Fruit fly (Drosophila melanogaster) whole organism, adult: Measurements from ENCODE around the gene CG11842.
A peak's percentile ranks its signal among the peaks of the same experiment; 100 is the strongest.

Experiments
- CG11617 ChIP-seq: fragments of 200-800 bp; sonication (Bioruptor generic); optimal IDR thresholded peaks from 2 replicates; lab custom pipeline; 2017; ENCODE audit warnings: mild to moderate bottlenecking, missing biosample characterization, missing genetic modification reagents, missing genetic modification characterization
- CG12768 ChIP-seq: fragments of 200-800 bp; sonication (Bioruptor generic); optimal IDR thresholded peaks from 2 replicates; lab custom pipeline; 2017; ENCODE audit warnings: missing biosample characterization, missing genetic modification characterization, mild to moderate bottlenecking, moderate library complexity, missing genetic modification reagents
- CG14711 ChIP-seq: fragments of 200-800 bp; sonication (Bioruptor generic); optimal IDR thresholded peaks from 2 replicates; lab custom pipeline; 2018; ENCODE audit warnings: missing biosample characterization, mild to moderate bottlenecking, missing genetic modification characterization, moderate library complexity
- CG1620 ChIP-seq: fragments of 200-800 bp; sonication (Bioruptor generic); optimal IDR thresholded peaks from 2 replicates; lab custom pipeline; 2016; ENCODE audit warnings: missing biosample characterization, missing genetic modification characterization
- CG33017 ChIP-seq: fragments of 200-800 bp; sonication (Bioruptor generic); optimal IDR thresholded peaks from 2 replicates; lab custom pipeline; 2018; ENCODE audit warnings: missing biosample characterization, mild to moderate bottlenecking, missing genetic modification characterization, moderate library complexity
- CG5204 ChIP-seq: fragments of 200-800 bp; sonication (Bioruptor generic); optimal IDR thresholded peaks from 2 replicates; lab custom pipeline; 2016; ENCODE audit warnings: missing biosample characterization, missing genetic modification characterization
- CG7045 ChIP-seq: fragments of 200-800 bp; sonication (Bioruptor generic); optimal IDR thresholded peaks from 2 replicates; lab custom pipeline; 2017; ENCODE audit warnings: missing biosample characterization, mild to moderate bottlenecking, missing genetic modification characterization
- CG7101 ChIP-seq: fragments of 200-800 bp; sonication (Bioruptor generic); optimal IDR thresholded peaks from 2 replicates; lab custom pipeline; 2018; ENCODE audit warnings: missing biosample characterization, mild to moderate bottlenecking, missing genetic modification characterization, moderate library complexity
- Clk ChIP-seq: fragments of 200-800 bp; sonication (Bioruptor generic); optimal IDR thresholded peaks from 2 replicates; lab custom pipeline; 2017; ENCODE audit warnings: missing biosample characterization, missing genetic modification characterization
- Crg-1 ChIP-seq: fragments of 200-800 bp; sonication (Bioruptor generic); optimal IDR thresholded peaks from 2 replicates; lab custom pipeline; 2016; ENCODE audit warnings: missing biosample characterization, missing genetic modification characterization
- Hr96 ChIP-seq: fragments of 200-800 bp; sonication (Bioruptor generic); optimal IDR thresholded peaks from 2 replicates; lab custom pipeline; 2016; ENCODE audit warnings: missing biosample characterization, missing genetic modification characterization
- Mnt ChIP-seq: fragments of 200-800 bp; sonication (Bioruptor generic); optimal IDR thresholded peaks from 2 replicates; lab custom pipeline; 2016; ENCODE audit warnings: missing biosample characterization, mild to moderate bottlenecking, missing genetic modification characterization
- bab1 ChIP-seq: fragments of 200-800 bp; sonication (Bioruptor generic); optimal IDR thresholded peaks from 3 replicates; lab custom pipeline; 2019; ENCODE audit warnings: missing biosample characterization, mild to moderate bottlenecking, missing genetic modification characterization, moderate library complexity
- cic ChIP-seq: fragments of 200-800 bp; sonication (Bioruptor generic); optimal IDR thresholded peaks from 2 replicates; lab custom pipeline; 2017; ENCODE audit warnings: missing biosample characterization, mild to moderate bottlenecking, missing genetic modification characterization, moderate library complexity
- cnc ChIP-seq, 2 experiments: fragments of >200 bp; optimal IDR thresholded peaks; 2 replicates each; lab custom pipeline; 2017
- kay ChIP-seq: fragments of 200-800 bp; sonication (Bioruptor generic); peaks from one replicate; lab custom pipeline; 2016; ENCODE audit warnings: missing biosample characterization, missing genetic modification characterization, borderline replicate concordance
- ovo ChIP-seq: fragments of 200-800 bp; sonication (Bioruptor generic); optimal IDR thresholded peaks from 2 replicates; lab custom pipeline; 2016; ENCODE audit warnings: missing biosample characterization, missing genetic modification characterization
- pad ChIP-seq: fragments of 200-800 bp; sonication (Bioruptor generic); optimal IDR thresholded peaks from 3 replicates; lab custom pipeline; 2017; ENCODE audit warnings: missing biosample characterization, missing genetic modification characterization, mild to moderate bottlenecking, moderate library complexity, missing genetic modification reagents
- tj ChIP-seq: fragments of 200-800 bp; sonication (Bioruptor generic); optimal IDR thresholded peaks from 3 replicates; lab custom pipeline; 2017; ENCODE audit warnings: missing biosample characterization, mild to moderate bottlenecking, missing genetic modification characterization, moderate library complexity
- toe ChIP-seq: fragments of 200-800 bp; sonication (Bioruptor generic); optimal IDR thresholded peaks from 2 replicates; lab custom pipeline; 2016; ENCODE audit warnings: missing biosample characterization, missing genetic modification characterization

CG11842 gene

dm6 chr3R:29075631-29076398, 23.3 kb downstream of the CG11842 start:
- TF ChIP-seq CG1620 (GFP tag; lab: Kevin White, UChicago) (no peak), CG7045 (GFP tag; lab: Kevin White, UChicago) (no peak), CG11617 (GFP tag; lab: Kevin White, UChicago) (no peak), CG5204 (GFP tag; lab: Kevin White, UChicago) (no peak), cnc (optimal IDR thresholded peaks at IDR 0.05; lab: Kevin White, UChicago) (no peak), Mnt (GFP tag; lab: Kevin White, UChicago) (no peak)

dm6 chr3R:29076609-29077008, 24.1 kb downstream of the CG11842 start:
- peak; percentile 92 for TF ChIP-seq tj (GFP tag; lab: Kevin White, UChicago)
- TF ChIP-seq cnc (optimal IDR thresholded peaks at IDR 0.05; lab: Kevin White, UChicago), result no peak
- TF ChIP-seq Clk (GFP tag; lab: Kevin White, UChicago), result no peak
- no peak for TF ChIP-seq pad (GFP tag; lab: Kevin White, UChicago)
- TF ChIP-seq CG5204 (GFP tag; lab: Kevin White, UChicago), result no peak

dm6 chr3R:29077572-29077971, 25.1 kb downstream of the CG11842 start:
- TF ChIP-seq pad (GFP tag; lab: Kevin White, UChicago) (no peak), kay (GFP tag; lab: Kevin White, UChicago) (peak; percentile 41), CG12768 (GFP tag; lab: Kevin White, UChicago) (no peak), ovo (GFP tag; lab: Kevin White, UChicago) (no peak), toe (GFP tag; lab: Kevin White, UChicago) (no peak), cic (GFP tag; lab: Kevin White, UChicago) (no peak), CG5204 (GFP tag; lab: Kevin White, UChicago) (no peak), tj (GFP tag; lab: Kevin White, UChicago) (peak; percentile 70), CG33017 (no peak), cnc (optimal IDR thresholded peaks at IDR 0.05; lab: Kevin White, UChicago) (no peak), Crg-1 (GFP tag; lab: Kevin White, UChicago) (no peak), CG14711 (tag; lab: Kevin White, UChicago) (no peak), CG7101 (tag; lab: Kevin White, UChicago) (no peak)

dm6 chr3R:29082034-29082433, 29.6 kb downstream of the CG11842 start:
- TF ChIP-seq ovo (GFP tag; lab: Kevin White, UChicago) (no peak), CG14711 (tag; lab: Kevin White, UChicago) (no peak), CG33017 (no peak), Mnt (GFP tag; lab: Kevin White, UChicago) (no peak), CG12768 (GFP tag; lab: Kevin White, UChicago) (no peak), pad (GFP tag; lab: Kevin White, UChicago) (no peak), Crg-1 (GFP tag; lab: Kevin White, UChicago) (no peak), CG11617 (GFP tag; lab: Kevin White, UChicago) (no peak), kay (GFP tag; lab: Kevin White, UChicago) (no peak)

- TF ChIP-seq tj (GFP tag; lab: Kevin White, UChicago), result peak; percentile 96
- TF ChIP-seq Crg-1 (GFP tag; lab: Kevin White, UChicago), result no peak
- TF ChIP-seq Hr96 (GFP tag; lab: Kevin White, UChicago), result no peak
- TF ChIP-seq CG7045 (GFP tag; lab: Kevin White, UChicago), result no peak
- no peak for TF ChIP-seq bab1 (GFP tag; lab: Kevin White, UChicago)
These were observed 30.2 kb downstream of the CG11842 start for dm6 chr3R:29082511-29083296.

- peak; percentile 51 for TF ChIP-seq CG12768 (GFP tag; lab: Kevin White, UChicago)
- peak; percentile 5 for TF ChIP-seq cic (GFP tag; lab: Kevin White, UChicago)
- peak; percentile 2 for TF ChIP-seq CG7045 (GFP tag; lab: Kevin White, UChicago)
- TF ChIP-seq kay (GFP tag; lab: Kevin White, UChicago), result peak; percentile 66
- TF ChIP-seq Hr96 (GFP tag; lab: Kevin White, UChicago), result no peak
These were observed 31.3 kb downstream of the CG11842 start for dm6 chr3R:29083459-29084457.
